Worm (Caenorhabditis elegans) whole organism, L4 larva: ENCODE data around the gene dpy-23.

Experiments
- F37D6.2 ChIP-seq: sonication (generic microtip); optimal IDR thresholded peaks from 2 replicates; lab custom pipeline; 2016; ENCODE audit warnings: mild to moderate bottlenecking, missing genetic modification characterization, missing compliant biosample characterization
- F44E2.7 ChIP-seq: fragments of 200-800 bp; sonication (Bioruptor generic); IDR thresholded peaks from 2 replicates; pipeline ENCODE4 v2.1.2; 2022; ENCODE audit warnings: missing genetic modification characterization, missing compliant biosample characterization
- F49E8.2 ChIP-seq: sonication (generic microtip); optimal IDR thresholded peaks from 2 replicates; lab custom pipeline; 2016; ENCODE audit warnings: missing compliant biosample characterization, mild to moderate bottlenecking, missing genetic modification characterization, borderline replicate concordance
- T20F7.1 ChIP-seq: fragments of 200-800 bp; sonication (Bioruptor generic); optimal IDR thresholded peaks from 2 replicates; lab custom pipeline; 2018; ENCODE audit warnings: mild to moderate bottlenecking, missing genetic modification characterization, missing compliant biosample characterization
- Y105C5A.15 ChIP-seq: fragments of 200-800 bp; sonication (Bioruptor generic); IDR thresholded peaks from 2 replicates; pipeline ENCODE4 v1.3.6; 2022; ENCODE audit warnings: missing genetic modification characterization, missing compliant biosample characterization
- Y75B8A.6 ChIP-seq: fragments of 200-800 bp; sonication (Bioruptor generic); IDR thresholded peaks from 2 replicates; pipeline ENCODE4 v1.3.6; 2022; ENCODE audit warnings: missing genetic modification reagents, missing genetic modification characterization, missing compliant biosample characterization
- aha-1 ChIP-seq: fragments of 150-350 bp; peaks from one replicate; lab custom pipeline; 2014; ENCODE audit warnings: missing biosample characterization, missing genetic modification characterization
- ceh-32 ChIP-seq: sonication (generic microtip); optimal IDR thresholded peaks from 2 replicates; lab custom pipeline; 2016; ENCODE audit warnings: mild to moderate bottlenecking, missing genetic modification characterization, missing compliant biosample characterization; ENCODE audit not compliant: poor library complexity
- cey-2 ChIP-seq: sonication (generic microtip); optimal IDR thresholded peaks from 3 replicates; lab custom pipeline; 2017; ENCODE audit warnings: missing genetic modification characterization, mild to moderate bottlenecking, missing compliant biosample characterization, antibody characterized with exemption, borderline replicate concordance; ENCODE audit not compliant: insufficient read depth
- daf-12 ChIP-seq: fragments of 150-350 bp; optimal IDR thresholded peaks from 2 replicates; lab custom pipeline; 2014; ENCODE audit warnings: missing biosample characterization, missing genetic modification reagents, missing genetic modification characterization
- dpl-1 ChIP-seq: fragments of 150-350 bp; optimal IDR thresholded peaks from 2 replicates; lab custom pipeline; 2014; ENCODE audit warnings: missing biosample characterization, missing genetic modification reagents, missing genetic modification characterization
- dve-1 ChIP-seq: sonication (generic microtip); optimal IDR thresholded peaks from 2 replicates; lab custom pipeline; 2017; ENCODE audit warnings: antibody characterized with exemption, mild to moderate bottlenecking, missing genetic modification characterization, missing compliant biosample characterization; ENCODE audit not compliant: insufficient read depth
- gei-8 ChIP-seq: fragments of 200-800 bp; sonication (Bioruptor generic); optimal IDR thresholded peaks from 2 replicates; lab custom pipeline; 2018; ENCODE audit warnings: mild to moderate bottlenecking, missing genetic modification characterization, missing compliant biosample characterization
- hif-1 ChIP-seq, 2 experiments: sonication (generic microtip); optimal IDR thresholded peaks; 2 replicates each; lab custom pipeline; 2016 to 2017; ENCODE audit warnings: missing compliant biosample characterization in 2 of 2, missing genetic modification characterization in 2 of 2, missing genetic modification reagents in 2 of 2, missing genotype in 2 of 2, mild to moderate bottlenecking in 1 of 2
- hlh-11 ChIP-seq: fragments of 200-800 bp; sonication (Bioruptor generic); optimal IDR thresholded peaks from 2 replicates; lab custom pipeline; 2018; ENCODE audit warnings: mild to moderate bottlenecking, missing genetic modification characterization, missing compliant biosample characterization
- hlh-30 ChIP-seq: sonication (generic microtip); optimal IDR thresholded peaks from 2 replicates; lab custom pipeline; 2017; ENCODE audit warnings: antibody characterized with exemption, mild to moderate bottlenecking, missing genetic modification characterization, missing compliant biosample characterization; ENCODE audit not compliant: insufficient read depth
- hmg-1.1 ChIP-seq: fragments of 200-800 bp; sonication (Bioruptor generic); IDR thresholded peaks from 2 replicates; pipeline ENCODE4 v1.3.6; 2022; ENCODE audit warnings: missing genetic modification reagents, missing genetic modification characterization, missing compliant biosample characterization
- lir-3 ChIP-seq: sonication (generic microtip); optimal IDR thresholded peaks from 2 replicates; lab custom pipeline; 2016; ENCODE audit warnings: mild to moderate bottlenecking, missing genetic modification characterization, missing compliant biosample characterization
- lsy-2 ChIP-seq, 2 experiments: fragments of 150-350 bp in 1 of 2; sonication (generic microtip) in 1 of 2; optimal IDR thresholded peaks; 2 replicates each; lab custom pipeline; 2014 to 2017; ENCODE audit warnings: missing biosample characterization in 2 of 2, missing genetic modification characterization in 2 of 2
- madf-9 ChIP-seq: fragments of 200-800 bp; sonication (Bioruptor generic); conservative IDR thresholded peaks from 2 replicates; pipeline ENCODE4 v1.3.6; 2022; ENCODE audit warnings: missing genetic modification reagents, missing genetic modification characterization, missing compliant biosample characterization
- mdl-1 ChIP-seq, 2 experiments: fragments of 150-350 bp in 1 of 2; sonication (generic microtip) in 1 of 2; optimal IDR thresholded peaks; 2 replicates each; lab custom pipeline; 2014 to 2017; ENCODE audit warnings: missing biosample characterization in 2 of 2, missing genetic modification characterization in 2 of 2
- nhr-11 ChIP-seq: fragments of 150-350 bp; optimal IDR thresholded peaks from 2 replicates; lab custom pipeline; 2014; ENCODE audit warnings: missing biosample characterization, missing genetic modification characterization
- nhr-237 ChIP-seq: sonication (generic microtip); optimal IDR thresholded peaks from 2 replicates; lab custom pipeline; 2017; ENCODE audit warnings: missing biosample characterization, missing genetic modification characterization
- nhr-28 ChIP-seq: fragments of 150-350 bp; optimal IDR thresholded peaks from 2 replicates; lab custom pipeline; 2014; ENCODE audit warnings: missing biosample characterization, missing genetic modification characterization
- nhr-41 ChIP-seq: fragments of 200-800 bp; sonication (Bioruptor generic); IDR thresholded peaks from 2 replicates; pipeline ENCODE4 v1.3.6; 2022; ENCODE audit warnings: missing genetic modification reagents, missing genetic modification characterization, missing compliant biosample characterization
- nhr-42 ChIP-seq: fragments of 200-800 bp; sonication (Bioruptor generic); IDR thresholded peaks from 2 replicates; pipeline ENCODE4 v1.3.6; 2022; ENCODE audit warnings: missing genetic modification characterization, missing compliant biosample characterization
- nhr-77 ChIP-seq: fragments of 150-350 bp; optimal IDR thresholded peaks from 2 replicates; lab custom pipeline; 2014; ENCODE audit warnings: missing biosample characterization, missing genetic modification characterization
- pqm-1 ChIP-seq: sonication (generic microtip); optimal IDR thresholded peaks from 2 replicates; lab custom pipeline; 2017; ENCODE audit warnings: missing biosample characterization, missing genetic modification characterization
- set-16 ChIP-seq: fragments of 200-800 bp; sonication (Bioruptor generic); IDR thresholded peaks from 2 replicates; pipeline ENCODE4 v1.3.6; 2022; ENCODE audit warnings: missing genetic modification reagents, missing genetic modification characterization, missing compliant biosample characterization
- snpc-1.2 ChIP-seq: fragments of 200-800 bp; sonication (Bioruptor generic); IDR thresholded peaks from 2 replicates; pipeline ENCODE4 v1.3.6; 2022; ENCODE audit warnings: missing genetic modification reagents, missing genetic modification characterization, missing compliant biosample characterization
- snpc-4 ChIP-seq: fragments of 150-350 bp; optimal IDR thresholded peaks from 2 replicates; lab custom pipeline; 2014; ENCODE audit warnings: missing biosample characterization, missing genetic modification characterization
- unc-62 ChIP-seq, 3 experiments: fragments of 150-350 bp in 1 of 3; sonication (generic microtip); optimal IDR thresholded peaks in 2 of 3; peaks in 1 of 3; 1 replicate in 1 of 3; 2 replicates in 2 of 3; lab custom pipeline; 2014 to 2017; ENCODE audit warnings: missing biosample characterization in 3 of 3, missing genetic modification characterization in 3 of 3, missing genetic modification reagents in 3 of 3, missing genotype in 1 of 3
- zag-1 ChIP-seq: fragments of 150-350 bp; optimal IDR thresholded peaks from 2 replicates; lab custom pipeline; 2014; ENCODE audit warnings: missing biosample characterization, missing genetic modification characterization
- zfp-3 ChIP-seq: fragments of 200-800 bp; sonication (Bioruptor generic); conservative IDR thresholded peaks from 2 replicates; pipeline ENCODE4 v1.3.6; 2022; ENCODE audit warnings: missing genetic modification reagents, missing genetic modification characterization, missing compliant biosample characterization
- ztf-11 ChIP-seq: fragments of 150-350 bp; optimal IDR thresholded peaks from 2 replicates; lab custom pipeline; 2014; ENCODE audit warnings: missing biosample characterization, missing genetic modification characterization

Gene dpy-23

ce11 chrX:4377689-4378088 is 11.5 kb upstream of the dpy-23 start, which contains the start of gene R160.12:
Gene R160.12, minus strand, starts transcription at chrX:4377789.
- no peak for TF ChIP-seq snpc-1.2 (GFP tag; lab: Robert Waterston, UW)
- TF ChIP-seq lsy-2 (tag; optimal IDR thresholded peaks at IDR 0.05; lab: Kevin White, UChicago): no peak
- TF ChIP-seq nhr-77 (tag; lab: Kevin White, UChicago): no peak
- no peak for TF ChIP-seq lir-3 (tag; lab: Kevin White, UChicago)

ce11 chrX:4383316-4383936 is 5.7 kb upstream of the dpy-23 start, which contains the start of gene lst-2:
Gene lst-2, minus strand, starts transcription at chrX:4383366.
- no peak for TF ChIP-seq dpl-1
- no peak for TF ChIP-seq nhr-237
- no peak for TF ChIP-seq lir-3 (tag; lab: Kevin White, UChicago)
- TF ChIP-seq daf-12 (tag; lab: Kevin White, UChicago): no peak
- TF ChIP-seq hlh-11 (tag; lab: Kevin White, UChicago): peak; percentile 6
- no peak for TF ChIP-seq F49E8.2 (tag; lab: Kevin White, UChicago)
- TF ChIP-seq hif-1 (tag; optimal IDR thresholded peaks at IDR 0.05; lab: Kevin White, UChicago): no peak
- TF ChIP-seq Y75B8A.6 (GFP tag; lab: Robert Waterston, UW): no peak
- no peak for TF ChIP-seq madf-9 (GFP tag; lab: Robert Waterston, UW)
- TF ChIP-seq nhr-41 (GFP tag; lab: Robert Waterston, UW): no peak
- TF ChIP-seq pqm-1 (tag; lab: Kevin White, UChicago): peak; percentile 1
- TF ChIP-seq unc-62 (GFP tag; optimal IDR thresholded peaks at IDR 0.05 in 1 of 2; lab: Kevin White, UChicago): peak in 1 of 2 experiments; percentile 8
- TF ChIP-seq unc-62 (tag; optimal IDR thresholded peaks at IDR 0.05; lab: Kevin White, UChicago): no peak
- no peak for TF ChIP-seq snpc-4 (tag; lab: Kevin White, UChicago)
- TF ChIP-seq T20F7.1 (GFP tag; lab: Kevin White, UChicago): no peak
- TF ChIP-seq gei-8 (GFP tag; lab: Kevin White, UChicago): no peak
- no peak for TF ChIP-seq F44E2.7 (GFP tag; lab: Robert Waterston, UW)
- no peak for TF ChIP-seq nhr-11
- TF ChIP-seq ceh-32 (tag; lab: Kevin White, UChicago): no peak
- TF ChIP-seq nhr-42 (GFP tag; lab: Robert Waterston, UW): no peak
- peak; percentile 77 for TF ChIP-seq set-16 (GFP tag; lab: Robert Waterston, UW)
- no peak for TF ChIP-seq dve-1 (tag; lab: Kevin White, UChicago)

- TF ChIP-seq mdl-1 (tag; optimal IDR thresholded peaks at IDR 0.05; lab: Kevin White, UChicago) (peak in 1 of 2 experiments; percentile 5), cey-2 (tag; lab: Kevin White, UChicago) (no peak), ztf-11 (tag; lab: Kevin White, UChicago) (no peak), hlh-30 (tag; lab: Kevin White, UChicago) (peak; percentile 69), zfp-3 (GFP tag; lab: Robert Waterston, UW) (no peak), F37D6.2 (tag; lab: Kevin White, UChicago) (no peak), nhr-28 (tag; lab: Kevin White, UChicago) (peak; percentile 4), Y105C5A.15 (GFP tag; lab: Robert Waterston, UW) (no peak)
Measured at ce11 chrX:4386493-4386892, 2.7 kb upstream of the dpy-23 start.

ce11 chrX:4391680-4392079 is 2.5 kb downstream of the dpy-23 start:
- no peak for TF ChIP-seq zag-1 (tag; lab: Kevin White, UChicago)
- TF ChIP-seq hmg-1.1 (GFP tag; lab: Robert Waterston, UW): 0 out of 2 replicates have a peak, but pooled peaks have one; percentile 19
- TF ChIP-seq ztf-11 (tag; lab: Kevin White, UChicago): no peak
- TF ChIP-seq aha-1 (tag; lab: Kevin White, UChicago): peak; percentile 81
